Fruit fly (Drosophila melanogaster): ENCODE measurements around the gene CG3473.

Gene CG3473

DNA sequence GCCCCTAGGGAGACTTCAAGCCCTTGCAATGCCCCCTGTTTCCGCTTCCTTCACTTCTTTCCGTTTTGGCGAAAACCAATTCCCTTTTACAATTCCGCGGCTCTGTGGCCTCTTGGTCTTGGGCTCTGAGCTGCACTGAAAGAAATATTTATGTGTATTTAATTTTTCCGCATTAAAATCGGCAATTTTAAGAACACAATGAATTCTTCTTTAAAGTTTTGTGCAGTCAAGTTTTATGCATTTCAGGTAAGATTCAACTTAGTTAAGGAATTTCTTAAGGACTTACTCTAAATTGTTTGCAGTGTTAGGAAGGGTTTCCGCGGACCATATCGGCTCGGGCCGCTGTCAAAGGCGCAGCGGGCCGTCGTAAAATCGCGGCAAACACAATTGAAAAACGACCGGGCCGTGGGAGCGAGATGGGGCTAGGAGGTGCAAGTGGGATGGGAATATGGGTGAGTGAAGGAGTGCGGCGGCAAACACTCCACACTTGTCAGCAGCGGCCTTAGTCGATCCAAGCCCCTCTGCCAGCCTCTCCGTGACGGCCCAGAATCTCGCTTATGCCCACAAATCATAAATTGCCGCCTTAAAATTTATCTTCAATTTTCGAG lies 11.3 kb downstream of the CG3473 start (continued):
- TF ChIP-seq D19B (GFP tag; optimal IDR thresholded peaks at IDR 0.05) (no peak), pros (GFP tag; optimal IDR thresholded peaks at IDR 0.05) (no peak), ttk (GFP tag; IDR thresholded peaks at IDR 0.05) (no peak), Sry-β (GFP tag; optimal IDR thresholded peaks at IDR 0.05) (no peak), CG2889 (GFP tag; IDR thresholded peaks at IDR 0.05) (0 out of 3 replicates have a peak, but pooled peaks have one; percentile 29), Taf1 (GFP tag; IDR thresholded peaks at IDR 0.05) (no peak), fd102C (GFP tag; optimal IDR thresholded peaks at IDR 0.05) (peak; percentile 67), CG30431 (GFP tag; optimal IDR thresholded peaks at IDR 0.05) (peak; percentile 65), crc (GFP tag; optimal IDR thresholded peaks at IDR 0.05) (peak; percentile 47), sob (GFP tag; IDR thresholded peaks at IDR 0.05) (peak; percentile 48; the same call in 1 of the 2 replicates), CG32532 (GFP tag; IDR thresholded peaks at IDR 0.05) (peak; percentile 33; the same call in 1 of the 2 replicates), CG10147 (GFP tag; optimal IDR thresholded peaks at IDR 0.05) (peak; percentile 65), unc-4 (GFP tag; IDR thresholded peaks at IDR 0.05; ENCODE audit: partially characterized antibody) (no peak), CG11696 (GFP tag; IDR thresholded peaks at IDR 0.05) (peak; percentile 42; the same call in 1 of the 2 replicates), Aef1 (GFP tag; IDR thresholded peaks at IDR 0.05) (0 out of 3 replicates have a peak, but pooled peaks have one; percentile 27), CG4328 (GFP tag; optimal IDR thresholded peaks at IDR 0.05) (no peak), btn (GFP tag; optimal IDR thresholded peaks at IDR 0.05) (peak; percentile 50), CG34224 (GFP tag; IDR thresholded peaks at IDR 0.05; ENCODE audit: partially characterized antibody) (no peak), lab (GFP tag; optimal IDR thresholded peaks at IDR 0.05) (peak; percentile 69), CG30403 (GFP tag; optimal IDR thresholded peaks at IDR 0.05) (peak; percentile 75), ci (GFP tag; IDR thresholded peaks at IDR 0.05) (no peak), CG13424 (tag; optimal IDR thresholded peaks at IDR 0.05) (peak; percentile 56), tup (GFP tag; optimal IDR thresholded peaks at IDR 0.05) (no peak), pfk (GFP tag; optimal IDR thresholded peaks at IDR 0.05) (no peak), CG17912 (GFP tag; optimal IDR thresholded peaks at IDR 0.05) (no peak), org-1 (GFP tag; optimal IDR thresholded peaks at IDR 0.05) (peak; percentile 50), CG10321 (GFP tag; IDR thresholded peaks at IDR 0.05) (no peak), yki (optimal IDR thresholded peaks at IDR 0.05) (no peak), Dfd (GFP tag; optimal IDR thresholded peaks at IDR 0.05) (no peak), BtbVII (GFP tag; optimal IDR thresholded peaks at IDR 0.05) (peak; percentile 61), Camta (GFP tag; optimal IDR thresholded peaks at IDR 0.05) (peak; percentile 57), CG11085 (GFP tag; IDR thresholded peaks at IDR 0.05) (no peak), Nf-YB (GFP tag; optimal IDR thresholded peaks at IDR 0.05) (peak; percentile 43), jigr1 (GFP tag; IDR thresholded peaks at IDR 0.05) (no peak), CG7372 (GFP tag; IDR thresholded peaks at IDR 0.05) (no peak), Ets65A (GFP tag) (peak; percentile 83), CG17361 (GFP tag; IDR thresholded peaks at IDR 0.05) (peak; percentile 60), CG34376 (GFP tag; optimal IDR thresholded peaks at IDR 0.05) (no peak), CG18619 (GFP tag; optimal IDR thresholded peaks at IDR 0.05) (peak; percentile 51), ranshi (GFP tag; IDR thresholded peaks at IDR 0.05) (peak; percentile 32; the same call in 1 of the 2 replicates), fd3F (GFP tag; optimal IDR thresholded peaks at IDR 0.05) (no peak), ATbp (GFP tag; optimal IDR thresholded peaks at IDR 0.05) (peak; percentile 63), sc (optimal IDR thresholded peaks at IDR 0.05) (no peak), sc (GFP tag; optimal IDR thresholded peaks at IDR 0.05) (peak; percentile 50), CG16779 (GFP tag; IDR thresholded peaks at IDR 0.05) (no peak), vvl (GFP tag; IDR thresholded peaks at IDR 0.05) (peak; percentile 70), chinmo (GFP tag; IDR thresholded peaks at IDR 0.05; ENCODE audit: partially characterized antibody) (no peak), gt (GFP tag; IDR thresholded peaks at IDR 0.05) (no peak), CG2129 (GFP tag; IDR thresholded peaks at IDR 0.05; ENCODE audit: partially characterized antibody) (no peak), sug (tag; optimal IDR thresholded peaks at IDR 0.05) (no peak), CG7745 (tag; optimal IDR thresholded peaks at IDR 0.05) (no peak)

Measured in whole organism, embryonic.